Worm (Caenorhabditis elegans) whole organism, L1 larva: ENCODE results near the gene F21A3.11.

Experiments used
- aly-2 ChIP-seq: fragments of 150-350 bp; optimal IDR thresholded peaks from 2 replicates; lab custom pipeline; 2014; ENCODE audit warnings: missing biosample characterization, missing genetic modification characterization
- elt-3 ChIP-seq, 6 experiments: fragments of 150-350 bp in 1 of 6; sonication (generic microtip); optimal IDR thresholded peaks; 2 replicates each; lab custom pipeline; 2017 to 2018; ENCODE audit warnings: missing biosample characterization in 6 of 6, missing genetic modification characterization in 6 of 6, inconsistent platforms in 1 of 6
- fos-1 ChIP-seq: fragments of 150-350 bp; optimal IDR thresholded peaks from 2 replicates; lab custom pipeline; 2014; ENCODE audit warnings: missing biosample characterization, missing genetic modification characterization
- lin-15B ChIP-seq: fragments of 150-350 bp; sonication (generic microtip); optimal IDR thresholded peaks from 3 replicates; lab custom pipeline; 2014; ENCODE audit warnings: missing biosample characterization, missing genetic modification characterization
- lin-39 ChIP-seq: fragments of 150-350 bp; optimal IDR thresholded peaks from 2 replicates; lab custom pipeline; 2014; ENCODE audit warnings: missing biosample characterization, missing genetic modification reagents, missing genetic modification characterization
- nhr-237 ChIP-seq: fragments of 150-350 bp; optimal IDR thresholded peaks from 2 replicates; lab custom pipeline; 2014; ENCODE audit warnings: missing biosample characterization, missing genetic modification characterization
- nhr-77 ChIP-seq: fragments of 150-350 bp; optimal IDR thresholded peaks from 2 replicates; lab custom pipeline; 2014; ENCODE audit warnings: missing biosample characterization, missing genetic modification characterization
- nhr-90 ChIP-seq: sonication (generic microtip); optimal IDR thresholded peaks from 2 replicates; lab custom pipeline; 2016; ENCODE audit warnings: mild to moderate bottlenecking, missing genetic modification characterization, missing compliant biosample characterization; ENCODE audit not compliant: poor library complexity
- unc-62 ChIP-seq: fragments of 150-350 bp; optimal IDR thresholded peaks from 2 replicates; lab custom pipeline; 2014; ENCODE audit warnings: missing biosample characterization, missing genetic modification reagents, missing genetic modification characterization

ce11 chrV:15519845-15520244 lies 13.2 kb downstream of the F21A3.11 start:
- no peak for TF ChIP-seq lin-39 (tag; lab: Kevin White, UChicago)
- TF ChIP-seq elt-3 (tag; optimal IDR thresholded peaks at IDR 0.05; lab: Kevin White, UChicago), result no peak
- TF ChIP-seq unc-62 (GFP tag; lab: Kevin White, UChicago), result no peak
- no peak for TF ChIP-seq lin-15B (tag; lab: Kevin White, UChicago)
- no peak for TF ChIP-seq nhr-237
- TF ChIP-seq nhr-90, result no peak
- TF ChIP-seq aly-2 (tag; lab: Kevin White, UChicago), result no peak
- TF ChIP-seq nhr-77 (tag; lab: Kevin White, UChicago), result no peak
- TF ChIP-seq fos-1 (tag; lab: Kevin White, UChicago), result no peak
